Fruit fly (Drosophila melanogaster): ENCODE measurements around the gene alien.
A peak's percentile ranks its signal among the peaks of the same experiment; 100 is the strongest.

alien gene

DNA sequence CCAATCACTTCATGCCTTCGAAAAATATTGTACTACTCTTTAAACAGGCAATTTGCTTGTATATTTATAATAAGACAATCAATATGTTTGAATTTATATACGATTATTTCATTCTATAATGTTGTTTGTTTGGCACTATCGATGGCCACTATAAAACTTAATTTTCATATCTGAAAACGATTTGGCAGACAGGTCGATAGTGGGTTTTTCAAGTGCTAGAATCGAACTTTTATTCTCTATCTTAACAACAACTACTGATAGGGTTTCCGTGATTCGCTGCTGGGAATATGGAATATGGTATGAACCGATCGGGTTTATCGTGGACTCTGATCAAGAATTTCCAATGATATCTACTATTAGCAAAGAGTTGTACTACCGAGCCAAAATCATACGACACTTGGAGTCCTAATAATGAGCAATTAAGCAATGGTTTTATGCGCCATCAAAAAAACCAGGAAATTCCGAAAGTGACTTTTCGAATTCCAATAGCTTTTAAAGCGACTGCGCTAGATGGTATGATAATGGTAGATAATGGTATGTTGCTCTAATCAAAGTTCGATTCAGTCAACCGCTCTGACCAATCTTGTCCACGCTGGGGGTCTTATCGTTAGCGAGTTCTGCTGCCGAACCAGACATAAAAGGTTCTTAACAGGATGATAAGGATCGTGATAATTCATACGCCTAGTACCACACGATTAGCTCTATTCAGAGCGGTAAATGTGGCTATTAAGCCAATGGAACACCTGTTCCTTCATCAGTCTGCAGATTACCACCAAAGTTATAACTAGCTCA, 3.3 kb downstream of the alien start, which contains the start of gene CG17906:
Gene CG17906 (plus strand): TSS at position 742 of the 792 bp plus-strand sequence.
- TF ChIP-seq br (GFP tag; optimal IDR thresholded peaks at IDR 0.05) (no peak), psq (GFP tag; optimal IDR thresholded peaks at IDR 0.05) (no peak), tai (GFP tag; optimal IDR thresholded peaks at IDR 0.05) (no peak), woc (GFP tag; optimal IDR thresholded peaks at IDR 0.05) (no peak), rgr (GFP tag; optimal IDR thresholded peaks at IDR 0.05) (no peak)

DNA sequence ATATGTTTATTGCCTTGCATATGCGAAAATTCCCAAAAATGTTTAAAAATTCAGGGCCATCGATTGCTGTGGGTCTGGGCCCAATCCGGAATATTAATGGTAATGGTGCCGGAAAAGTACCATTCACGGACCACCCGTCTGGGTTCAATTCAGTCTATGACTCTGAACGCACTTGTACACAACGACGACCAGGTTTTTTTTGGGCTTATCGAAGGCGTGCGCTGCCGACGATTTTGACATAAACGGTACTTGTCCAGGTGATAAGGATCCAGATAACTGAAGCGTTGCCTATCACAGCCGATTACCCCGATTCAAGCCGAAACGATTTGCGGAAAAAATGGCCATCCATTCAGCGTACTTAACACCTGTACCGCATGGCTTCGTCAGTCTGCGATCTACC, 5.6 kb downstream of the alien start, which contains the start of gene CG9555:
Gene CG9555 (plus strand): TSS at position 153 of the 400 bp plus-strand sequence.
- TF ChIP-seq Hr78 (GFP tag; optimal IDR thresholded peaks at IDR 0.05): no peak
- TF ChIP-seq Hnf4 (GFP tag; optimal IDR thresholded peaks at IDR 0.05): no peak
- no peak for TF ChIP-seq br (GFP tag; optimal IDR thresholded peaks at IDR 0.05)
- TF ChIP-seq Jra (GFP tag; optimal IDR thresholded peaks at IDR 0.05): no peak
- TF ChIP-seq Rel (GFP tag; optimal IDR thresholded peaks at IDR 0.05): no peak
- TF ChIP-seq Rel (tag; optimal IDR thresholded peaks at IDR 0.05): peak; percentile 86
- TF ChIP-seq dl (GFP tag; optimal IDR thresholded peaks at IDR 0.05; ENCODE audit: insufficient read depth in 1 of 2, partially characterized antibody in 2 of 2): no peak
- TF ChIP-seq h (GFP tag; optimal IDR thresholded peaks at IDR 0.05): peak; percentile 92
- TF ChIP-seq usp (GFP tag; optimal IDR thresholded peaks at IDR 0.05): no peak
- TF ChIP-seq GATAd (GFP tag; optimal IDR thresholded peaks at IDR 0.05): no peak
- TF ChIP-seq rgr (GFP tag; optimal IDR thresholded peaks at IDR 0.05): no peak

DNA sequence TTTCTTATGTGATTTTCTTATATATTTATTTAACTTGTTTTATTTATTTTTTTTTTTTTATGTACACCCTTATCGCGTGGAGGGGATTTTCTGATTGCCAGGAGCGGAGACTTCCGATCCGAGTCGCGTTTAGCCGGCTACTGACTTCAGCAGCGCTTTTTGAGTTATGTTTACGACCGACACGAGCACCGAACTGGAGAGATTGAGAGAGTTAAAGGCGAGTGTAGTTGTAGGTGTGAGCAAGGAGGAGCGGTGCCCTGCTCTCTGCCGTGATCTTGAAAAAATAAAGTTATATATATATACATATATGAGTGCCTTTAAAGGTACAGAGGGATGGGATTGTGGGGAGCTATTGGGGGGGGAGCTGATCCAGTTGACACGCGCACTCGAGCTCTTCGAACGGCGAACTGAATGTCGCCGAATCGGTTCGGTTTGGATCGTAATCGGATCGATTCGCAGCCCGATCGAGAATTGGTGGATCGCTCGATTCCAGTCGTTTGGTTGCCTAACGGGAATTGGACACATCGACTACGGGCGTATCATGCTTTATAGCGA, 8.1 kb downstream of the alien start, which contains the start of gene rost:
Gene rost (minus strand): TSS at position 503 of the 555 bp plus-strand sequence.
- TF ChIP-seq CrebA (GFP tag; optimal IDR thresholded peaks at IDR 0.05; ENCODE audit: borderline replicate concordance) (peak; percentile 56), Rel (GFP tag; optimal IDR thresholded peaks at IDR 0.05) (no peak), Rel (tag; optimal IDR thresholded peaks at IDR 0.05) (peak; percentile 88), Mio (GFP tag; optimal IDR thresholded peaks at IDR 0.05) (no peak), h (GFP tag; optimal IDR thresholded peaks at IDR 0.05) (peak; percentile 63), OdsH (GFP tag; optimal IDR thresholded peaks at IDR 0.05) (no peak), Vsx2 (GFP tag; optimal IDR thresholded peaks at IDR 0.05; ENCODE audit: partially characterized antibody) (peak; percentile 25), usp (GFP tag; optimal IDR thresholded peaks at IDR 0.05) (no peak), tai (GFP tag; optimal IDR thresholded peaks at IDR 0.05) (no peak), Sp1 (GFP tag; optimal IDR thresholded peaks at IDR 0.05) (peak; percentile 32), jim (GFP tag; optimal IDR thresholded peaks at IDR 0.05) (peak; percentile 55), Hnf4 (GFP tag; optimal IDR thresholded peaks at IDR 0.05) (peak; percentile 44), rgr (GFP tag; optimal IDR thresholded peaks at IDR 0.05) (peak; percentile 8), br (GFP tag; optimal IDR thresholded peaks at IDR 0.05) (no peak), dl (GFP tag; optimal IDR thresholded peaks at IDR 0.05; ENCODE audit: insufficient read depth in 1 of 2, partially characterized antibody in 2 of 2) (peak in 1 of 2 experiments; percentile 68), Dif (GFP tag; optimal IDR thresholded peaks at IDR 0.05; ENCODE audit: partially characterized antibody) (peak; percentile 67), N (GFP tag; optimal IDR thresholded peaks at IDR 0.05) (no peak), Jra (GFP tag; optimal IDR thresholded peaks at IDR 0.05) (no peak), dmrt93B (GFP tag; optimal IDR thresholded peaks at IDR 0.05) (no peak), fru (GFP tag; optimal IDR thresholded peaks at IDR 0.05) (peak; percentile 26), GATAd (GFP tag; optimal IDR thresholded peaks at IDR 0.05) (no peak), CG32264 (GFP tag; optimal IDR thresholded peaks at IDR 0.05) (no peak), HLH106 (tag; optimal IDR thresholded peaks at IDR 0.05) (peak; percentile 1)

DNA sequence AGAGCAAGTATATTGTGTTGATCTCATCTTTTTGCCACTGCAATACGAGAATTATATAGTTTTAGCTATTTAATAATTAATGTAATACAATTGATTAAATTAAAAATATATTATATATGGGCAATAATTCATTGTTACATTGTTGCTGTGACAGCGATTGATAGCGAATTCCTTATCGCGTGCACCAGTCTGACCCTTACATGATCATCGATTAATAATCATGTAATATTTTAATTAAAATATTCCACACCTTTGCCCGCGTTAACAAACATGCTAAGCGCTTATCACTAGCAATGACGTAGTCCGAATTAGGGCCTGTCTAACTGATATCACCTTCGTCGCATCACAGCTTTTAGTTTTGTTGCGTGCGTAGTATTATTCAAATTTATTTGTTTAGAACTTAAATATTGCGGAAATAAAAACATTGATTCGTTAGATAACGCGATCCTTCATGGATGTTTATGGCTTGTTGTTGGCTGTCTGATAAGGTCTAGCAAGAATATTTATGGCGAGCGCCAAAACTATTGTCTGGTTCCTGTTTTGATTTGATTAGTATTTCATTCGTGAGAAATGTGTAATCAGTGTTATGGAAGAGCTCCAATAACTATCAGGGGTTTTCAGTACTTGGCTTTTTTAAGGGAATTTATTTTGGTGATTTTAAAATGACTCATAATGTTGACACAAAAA, 9.8 kb downstream of the alien start:
- TF ChIP-seq lola (GFP tag; optimal IDR thresholded peaks at IDR 0.05): no peak

All from whole organism, wandering third instar larva.